Worm (Caenorhabditis elegans): ENCODE data around the gene vps-60.
A peak's percentile ranks its signal among the peaks of the same experiment; 100 is the strongest.

The vps-60 gene

DNA sequence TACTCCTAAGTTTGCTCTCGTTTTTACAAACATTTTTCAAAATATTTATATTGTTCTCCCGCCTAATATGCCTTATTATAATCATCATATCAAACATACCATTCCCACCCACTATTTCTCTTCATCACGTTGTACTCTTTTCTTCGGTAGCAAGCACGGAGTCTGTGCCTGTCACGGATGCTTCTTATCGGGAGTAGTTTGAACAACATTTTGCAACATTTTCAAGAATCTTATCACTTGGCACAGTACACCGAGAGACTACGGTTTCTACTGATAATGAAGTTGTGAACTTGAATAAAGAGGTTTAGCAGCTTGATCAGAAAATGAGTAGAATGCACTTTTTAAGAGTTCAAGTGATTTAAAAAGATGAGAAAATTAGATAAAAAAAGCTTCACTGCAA lies 42.3 kb upstream of the vps-60 start:
- TF ChIP-seq elt-2 (tag; optimal IDR thresholded peaks at IDR 0.05) (peak; percentile 98), daf-12 (tag; optimal IDR thresholded peaks at IDR 0.05) (no peak), fkh-10 (GFP tag; optimal IDR thresholded peaks at IDR 0.05) (no peak), pha-4 (tag; optimal IDR thresholded peaks at IDR 0.05) (peak; percentile 42), pqm-1 (tag; optimal IDR thresholded peaks at IDR 0.05) (peak; percentile 99), jun-1 (tag; optimal IDR thresholded peaks at IDR 0.05) (peak; percentile 11)

DNA sequence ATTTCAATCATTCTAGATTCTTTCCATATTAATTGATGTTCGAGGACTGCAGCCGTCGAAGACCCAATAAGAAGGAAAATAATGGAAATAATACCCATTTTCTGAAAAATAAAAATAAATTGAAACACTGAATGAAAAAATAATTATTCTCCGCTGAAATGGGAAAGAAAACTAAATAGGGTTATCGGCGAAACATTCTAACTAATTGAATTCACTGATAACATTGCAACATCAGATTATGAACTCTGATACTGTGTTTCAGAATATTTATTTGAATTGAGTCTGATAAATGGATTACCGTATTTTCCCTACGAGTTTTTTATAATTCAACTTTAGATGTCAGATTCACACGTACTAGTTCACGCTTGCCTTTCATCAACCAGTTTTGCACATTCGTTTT lies 37.2 kb upstream of the vps-60 start, which contains the start of gene asp-13:
Gene asp-13 (minus strand): TSS at position 101 of the 400 bp plus-strand sequence.
- no peak for TF ChIP-seq unc-39 (tag; optimal IDR thresholded peaks at IDR 0.05)
- TF ChIP-seq ceh-82 (tag; optimal IDR thresholded peaks at IDR 0.05): no peak
- peak; percentile 17 for TF ChIP-seq elt-2 (tag; optimal IDR thresholded peaks at IDR 0.05)

DNA sequence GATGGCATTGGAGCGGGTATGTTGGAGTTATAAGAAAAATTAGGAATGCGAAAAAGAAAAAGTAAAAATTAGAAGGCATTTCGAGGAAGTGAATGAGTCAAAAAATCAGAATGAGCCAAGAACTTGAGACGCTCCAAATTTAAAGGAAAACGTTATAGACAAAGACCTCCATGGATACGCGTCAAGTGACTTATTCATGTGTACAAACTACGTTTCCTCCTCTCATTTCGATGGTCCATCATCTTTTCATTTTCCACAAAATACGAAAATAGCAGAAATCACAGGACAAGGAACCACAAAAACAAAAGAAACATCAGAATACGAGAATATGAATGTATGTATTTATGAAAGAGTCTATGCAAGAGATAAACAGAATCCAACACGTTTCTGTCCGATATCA lies 35.3 kb upstream of the vps-60 start, which contains the start of gene F28A12.3:
Gene F28A12.3 (minus strand): TSS at position 101 of the 400 bp plus-strand sequence.
- TF ChIP-seq egl-5 (tag; optimal IDR thresholded peaks at IDR 0.05) (no peak), nhr-67 (tag; optimal IDR thresholded peaks at IDR 0.05) (no peak), fos-1 (tag; optimal IDR thresholded peaks at IDR 0.05) (no peak), lin-15B (tag; optimal IDR thresholded peaks at IDR 0.05) (no peak), aly-2 (tag; optimal IDR thresholded peaks at IDR 0.05) (no peak), egl-27 (tag; optimal IDR thresholded peaks at IDR 0.05) (no peak), daf-12 (tag; optimal IDR thresholded peaks at IDR 0.05) (no peak), nhr-77 (tag; optimal IDR thresholded peaks at IDR 0.05) (no peak), fkh-2 (tag; optimal IDR thresholded peaks at IDR 0.05) (no peak), ama-1 (optimal IDR thresholded peaks at IDR 0.05) (no peak), jun-1 (tag; optimal IDR thresholded peaks at IDR 0.05) (no peak), nhr-76 (tag; optimal IDR thresholded peaks at IDR 0.05) (no peak)

DNA sequence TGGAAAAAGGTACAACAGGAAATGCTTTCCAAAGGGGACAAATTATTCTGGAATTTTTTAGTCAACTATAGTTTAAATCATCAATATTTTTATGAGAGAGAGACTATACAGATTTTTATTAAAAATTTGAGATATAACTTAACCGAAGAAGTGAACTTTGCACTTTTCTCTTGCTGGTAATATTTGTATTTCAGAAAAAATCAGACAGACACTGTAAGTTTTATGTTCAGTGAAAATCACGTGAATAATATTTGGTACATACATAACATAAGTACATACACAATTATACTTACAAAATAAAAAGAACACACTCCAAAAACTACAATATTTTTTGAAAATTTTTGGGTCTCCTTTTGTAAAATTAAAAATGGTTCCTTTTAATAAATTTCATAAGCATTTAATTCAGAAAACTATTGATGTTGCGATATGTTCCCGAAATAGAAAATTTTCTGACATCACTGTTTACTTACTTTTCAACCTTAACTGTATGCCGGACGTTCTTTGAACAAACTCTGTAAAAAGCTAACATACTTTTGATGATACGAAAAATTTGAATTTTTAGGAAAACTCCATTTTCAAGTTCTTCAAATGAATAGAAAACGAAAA lies 31.8 kb upstream of the vps-60 start, which contains the start of the genes F28A12.10 and acd-4:
Gene F28A12.10 (minus strand): TSS at position 101 of the 606 bp plus-strand sequence.
Gene acd-4 (plus strand): TSS at position 556 of the 606 bp plus-strand sequence.
- TF ChIP-seq mml-1 (tag; optimal IDR thresholded peaks at IDR 0.05) (no peak), pha-4 (tag; optimal IDR thresholded peaks at IDR 0.05) (no peak), hmg-11 (tag; optimal IDR thresholded peaks at IDR 0.05) (no peak), ztf-4 (tag; optimal IDR thresholded peaks at IDR 0.05) (no peak), egl-5 (tag; optimal IDR thresholded peaks at IDR 0.05) (no peak), sea-2 (GFP tag; optimal IDR thresholded peaks at IDR 0.05) (no peak), nhr-23 (tag; optimal IDR thresholded peaks at IDR 0.05) (no peak), ama-1 (optimal IDR thresholded peaks at IDR 0.05) (no peak), skn-1 (tag; optimal IDR thresholded peaks at IDR 0.05) (no peak), egl-27 (tag; optimal IDR thresholded peaks at IDR 0.05) (no peak)

DNA sequence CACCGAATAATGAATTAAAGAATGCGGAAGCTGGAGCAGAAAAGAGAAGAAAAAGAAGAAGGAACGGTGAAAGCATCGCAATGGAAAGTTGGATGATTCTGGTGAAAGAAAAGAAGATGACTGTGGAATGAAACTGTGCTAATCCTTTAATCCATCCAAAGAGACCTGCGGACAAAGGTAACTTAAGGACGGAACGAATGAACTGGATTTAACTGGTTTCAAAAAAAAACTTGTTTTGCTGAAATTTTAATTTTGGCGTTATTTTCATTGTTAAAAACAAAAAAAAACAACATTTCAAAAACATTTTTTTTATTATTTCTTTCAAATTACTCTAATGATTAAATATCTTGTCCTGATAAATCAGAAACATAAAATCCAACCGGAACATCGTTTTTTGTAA lies 31.0 kb upstream of the vps-60 start, which contains the start of gene grl-12:
Gene grl-12 (minus strand): TSS at position 101 of the 400 bp plus-strand sequence.
- TF ChIP-seq mdl-1 (tag; optimal IDR thresholded peaks at IDR 0.05) (no peak), sea-2 (GFP tag; optimal IDR thresholded peaks at IDR 0.05) (no peak), pqm-1 (tag; optimal IDR thresholded peaks at IDR 0.05) (no peak), pha-4 (tag; optimal IDR thresholded peaks at IDR 0.05) (no peak), elt-3 (tag; optimal IDR thresholded peaks at IDR 0.05) (no peak), unc-62 (GFP tag; optimal IDR thresholded peaks at IDR 0.05) (no peak), elt-1 (tag; optimal IDR thresholded peaks at IDR 0.05) (no peak), lsy-12 (tag; optimal IDR thresholded peaks at IDR 0.05) (no peak)

DNA sequence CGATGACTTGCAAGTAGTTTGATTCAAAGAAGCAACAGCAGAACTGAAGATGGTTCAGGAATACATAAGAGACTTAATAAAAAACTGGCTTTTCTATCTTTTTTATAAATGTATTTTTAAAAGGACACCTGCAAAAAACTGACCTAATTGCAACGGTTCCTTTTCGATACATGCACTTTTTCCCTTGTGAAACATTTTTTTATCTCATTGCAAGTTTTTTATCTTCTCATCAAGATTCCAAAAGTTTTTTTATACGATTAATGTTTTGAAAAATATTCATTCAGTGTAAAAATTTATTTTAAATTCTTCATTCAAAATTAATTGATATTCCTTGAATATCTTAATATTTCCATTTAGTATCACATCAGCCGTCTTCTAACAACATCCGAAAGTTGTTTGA lies 29.6 kb upstream of the vps-60 start, which contains the start of gene oac-29:
Gene oac-29 (minus strand): TSS at position 101 of the 400 bp plus-strand sequence.
- TF ChIP-seq nhr-43 (tag; optimal IDR thresholded peaks at IDR 0.05; ENCODE audit: poor library complexity, severe bottlenecking): no peak
- TF ChIP-seq fos-1 (tag; optimal IDR thresholded peaks at IDR 0.05): no peak
- no peak for TF ChIP-seq nhr-28 (tag; optimal IDR thresholded peaks at IDR 0.05)
- TF ChIP-seq lsy-12 (tag; optimal IDR thresholded peaks at IDR 0.05): no peak
- TF ChIP-seq eor-1 (tag; optimal IDR thresholded peaks at IDR 0.05): no peak
- TF ChIP-seq snpc-4 (tag; optimal IDR thresholded peaks at IDR 0.05): no peak
- TF ChIP-seq ceh-82 (tag; optimal IDR thresholded peaks at IDR 0.05): no peak
- TF ChIP-seq elt-3 (tag; optimal IDR thresholded peaks at IDR 0.05): no peak
- no peak for TF ChIP-seq nhr-23 (tag; optimal IDR thresholded peaks at IDR 0.05)
- TF ChIP-seq daf-12 (tag; optimal IDR thresholded peaks at IDR 0.05): no peak
- no peak for TF ChIP-seq hmg-11 (tag; optimal IDR thresholded peaks at IDR 0.05)

Data from whole organism, L3 larva.